Worm (Caenorhabditis elegans) whole organism, young adult: ENCODE measurements around the gene M110.7.

Experiments
- B0336.3 ChIP-seq: fragments of 200-800 bp; sonication (Bioruptor generic); IDR thresholded peaks from 2 replicates; pipeline ENCODE4 v1.3.6; 2022; ENCODE audit warnings: missing genetic modification characterization, missing compliant biosample characterization
- D2030.7 ChIP-seq: fragments of 200-800 bp; sonication (Bioruptor generic); IDR thresholded peaks from 2 replicates; pipeline ENCODE4 v1.3.6; 2022; ENCODE audit warnings: missing genetic modification reagents, missing genetic modification characterization, missing compliant biosample characterization
- F33H1.4 ChIP-seq: fragments of 200-800 bp; sonication (Bioruptor generic); IDR thresholded peaks from 2 replicates; pipeline ENCODE4 v1.3.6; 2022; ENCODE audit warnings: missing genetic modification reagents, missing genetic modification characterization, missing compliant biosample characterization
- F49E8.2 ChIP-seq: sonication (generic microtip); optimal IDR thresholded peaks from 3 replicates; lab custom pipeline; 2017; ENCODE audit warnings: missing genetic modification characterization, mild to moderate bottlenecking, missing compliant biosample characterization, antibody characterized with exemption, moderate library complexity; ENCODE audit not compliant: insufficient read depth
- F57A8.1 ChIP-seq: fragments of 200-800 bp; sonication (Bioruptor generic); optimal IDR thresholded peaks from 2 replicates; lab custom pipeline; 2018; ENCODE audit warnings: mild to moderate bottlenecking, missing genetic modification characterization, moderate library complexity, missing compliant biosample characterization
- Y53G8AR.9 ChIP-seq: fragments of 200-800 bp; sonication (Bioruptor generic); conservative IDR thresholded peaks from 2 replicates; pipeline ENCODE4 v1.3.6; 2022; ENCODE audit warnings: missing genetic modification reagents, missing genetic modification characterization, missing compliant biosample characterization
- Y67H2A.10 ChIP-seq: fragments of 200-800 bp; sonication (Bioruptor generic); conservative IDR thresholded peaks from 2 replicates; pipeline ENCODE4 v1.3.6; 2022; ENCODE audit warnings: missing genetic modification reagents, missing genetic modification characterization, missing compliant biosample characterization
- Y79H2A.3 ChIP-seq: fragments of 200-800 bp; sonication (Bioruptor generic); conservative IDR thresholded peaks from 2 replicates; pipeline ENCODE4 v1.3.6; 2022; ENCODE audit warnings: missing genetic modification reagents, missing genetic modification characterization, missing compliant biosample characterization
- ama-1 ChIP-seq, 3 experiments: fragments of 150-350 bp in 1 of 3; sonication (generic microtip) in 2 of 3; optimal IDR thresholded peaks; 2 replicates each; lab custom pipeline; 2014 to 2018; ENCODE audit warnings: missing biosample characterization in 2 of 3, missing genetic modification characterization in 2 of 3, missing genetic modification reagents in 2 of 3
- atf-7 ChIP-seq: sonication (generic microtip); optimal IDR thresholded peaks from 2 replicates; lab custom pipeline; 2017; ENCODE audit warnings: mild to moderate bottlenecking, missing genetic modification characterization, missing compliant biosample characterization
- athp-1 ChIP-seq: sonication (generic microtip); optimal IDR thresholded peaks from 2 replicates; lab custom pipeline; 2017; ENCODE audit warnings: mild to moderate bottlenecking, missing genetic modification characterization, missing compliant biosample characterization
- attf-3 ChIP-seq: fragments of 200-800 bp; sonication (Bioruptor generic); conservative IDR thresholded peaks from 2 replicates; pipeline ENCODE4 v1.3.6; 2022; ENCODE audit warnings: missing genetic modification reagents, missing genetic modification characterization, missing compliant biosample characterization
- bed-1 ChIP-seq: fragments of 200-800 bp; sonication (Bioruptor generic); IDR thresholded peaks from 2 replicates; pipeline ENCODE4 v1.3.6; 2022; ENCODE audit warnings: missing genetic modification reagents, missing genetic modification characterization, missing compliant biosample characterization
- ceh-40 ChIP-seq: fragments of 200-800 bp; sonication (Bioruptor generic); IDR thresholded peaks from 2 replicates; pipeline ENCODE4 v1.3.6; 2022; ENCODE audit warnings: missing genetic modification characterization, missing compliant biosample characterization
- egrh-3 ChIP-seq: fragments of 200-800 bp; sonication (Bioruptor generic); IDR thresholded peaks from 2 replicates; pipeline ENCODE4 v1.3.6; 2022; ENCODE audit warnings: missing genetic modification reagents, missing genetic modification characterization, missing compliant biosample characterization
- ekl-4 ChIP-seq: fragments of 200-800 bp; sonication (Bioruptor generic); IDR thresholded peaks from 2 replicates; pipeline ENCODE4 v1.3.6; 2022; ENCODE audit warnings: missing genetic modification reagents, missing genetic modification characterization, missing compliant biosample characterization
- him-1 ChIP-seq: sonication (generic microtip); optimal IDR thresholded peaks from 2 replicates; lab custom pipeline; 2016; ENCODE audit warnings: missing genotype, missing genetic modification reagents, missing genetic modification characterization, missing compliant biosample characterization
- hmg-1.2 ChIP-seq: fragments of 200-800 bp; sonication (Bioruptor generic); IDR thresholded peaks from 2 replicates; pipeline ENCODE4 v1.3.6; 2022; ENCODE audit warnings: missing genetic modification reagents, missing genetic modification characterization, missing compliant biosample characterization
- hrde-1 ChIP-seq: sonication (generic microtip); optimal IDR thresholded peaks from 2 replicates; lab custom pipeline; 2016; ENCODE audit warnings: missing genetic modification characterization, mild to moderate bottlenecking, missing compliant biosample characterization, moderate library complexity, missing genotype, missing genetic modification reagents, borderline replicate concordance
- hsf-1 ChIP-seq: fragments of 200-800 bp; sonication (Bioruptor generic); IDR thresholded peaks from 2 replicates; pipeline ENCODE4 v1.3.6; 2022; ENCODE audit warnings: missing genetic modification reagents, missing genetic modification characterization, missing compliant biosample characterization
- let-526 ChIP-seq: fragments of 200-800 bp; sonication (Bioruptor generic); IDR thresholded peaks from 2 replicates; pipeline ENCODE4 v1.3.6; 2022; ENCODE audit warnings: missing genetic modification reagents, missing genetic modification characterization, missing compliant biosample characterization
- lin-26 ChIP-seq: fragments of 200-800 bp; sonication (Bioruptor generic); IDR thresholded peaks from 2 replicates; pipeline ENCODE4 v1.3.6; 2022; ENCODE audit warnings: missing genetic modification reagents, missing genetic modification characterization, missing compliant biosample characterization
- lin-54 ChIP-seq: fragments of 200-800 bp; sonication (Bioruptor generic); optimal IDR thresholded peaks from 2 replicates; lab custom pipeline; 2018; ENCODE audit warnings: mild to moderate bottlenecking, missing genetic modification characterization, missing compliant biosample characterization
- lsy-27 ChIP-seq: sonication (generic microtip); optimal IDR thresholded peaks from 2 replicates; lab custom pipeline; 2017; ENCODE audit warnings: missing genetic modification characterization, mild to moderate bottlenecking, missing compliant biosample characterization, antibody characterized with exemption, missing genotype, borderline replicate concordance; ENCODE audit not compliant: insufficient read depth
- madf-10 ChIP-seq: sonication (generic microtip); optimal IDR thresholded peaks from 2 replicates; lab custom pipeline; 2016; ENCODE audit warnings: mild to moderate bottlenecking, missing genetic modification characterization, missing compliant biosample characterization
- madf-3 ChIP-seq: fragments of 200-800 bp; sonication (Bioruptor generic); IDR thresholded peaks from 2 replicates; pipeline ENCODE4 v1.3.6; 2022; ENCODE audit warnings: missing genetic modification reagents, missing genetic modification characterization, missing compliant biosample characterization
- madf-6 ChIP-seq: fragments of 200-800 bp; sonication (Bioruptor generic); IDR thresholded peaks from 2 replicates; pipeline ENCODE4 v1.3.6; 2022; ENCODE audit warnings: missing genetic modification reagents, missing genetic modification characterization, missing compliant biosample characterization
- mel-28 ChIP-seq: sonication (generic microtip); optimal IDR thresholded peaks from 2 replicates; lab custom pipeline; 2016; ENCODE audit warnings: borderline replicate concordance, mild to moderate bottlenecking, missing genetic modification characterization, missing compliant biosample characterization
- nhr-120 ChIP-seq: fragments of 200-800 bp; sonication (Bioruptor generic); IDR thresholded peaks from 2 replicates; pipeline ENCODE4 v1.3.6; 2022; ENCODE audit warnings: missing genetic modification characterization, missing compliant biosample characterization
- nhr-179 ChIP-seq: sonication (generic microtip); optimal IDR thresholded peaks from 2 replicates; lab custom pipeline; 2016; ENCODE audit warnings: mild to moderate bottlenecking, missing genetic modification characterization, missing compliant biosample characterization
- pbrm-1 ChIP-seq: fragments of 200-800 bp; sonication (Bioruptor generic); IDR thresholded peaks from 2 replicates; pipeline ENCODE4 v1.3.6; 2022; ENCODE audit warnings: missing genetic modification reagents, missing genetic modification characterization, missing compliant biosample characterization
- rcor-1 ChIP-seq: fragments of 200-800 bp; sonication (Bioruptor generic); IDR thresholded peaks from 2 replicates; pipeline ENCODE4 v1.3.6; 2022; ENCODE audit warnings: missing genetic modification reagents, missing genetic modification characterization, missing compliant biosample characterization
- rec-8 ChIP-seq, 2 experiments: sonication (generic microtip); optimal IDR thresholded peaks; 2 replicates each; lab custom pipeline; 2016; ENCODE audit warnings: mild to moderate bottlenecking in 2 of 2, missing genetic modification characterization in 2 of 2, missing genetic modification reagents in 2 of 2, missing genotype in 2 of 2, missing biosample characterization in 1 of 2, missing compliant biosample characterization in 1 of 2, moderate library complexity in 1 of 2
- sea-2 ChIP-seq: fragments of 200-800 bp; sonication (Bioruptor generic); IDR thresholded peaks from 2 replicates; pipeline ENCODE4 v1.3.6; 2022; ENCODE audit warnings: missing genetic modification characterization, missing compliant biosample characterization
- tlf-1 ChIP-seq: fragments of 200-800 bp; sonication (Bioruptor generic); optimal IDR thresholded peaks from 2 replicates; lab custom pipeline; 2018; ENCODE audit warnings: mild to moderate bottlenecking, missing genetic modification characterization, missing compliant biosample characterization
- unc-130 ChIP-seq: sonication (generic microtip); optimal IDR thresholded peaks from 2 replicates; lab custom pipeline; 2016; ENCODE audit warnings: missing genetic modification reagents, missing genetic modification characterization, missing compliant biosample characterization
- unc-62 ChIP-seq: fragments of 150-350 bp; optimal IDR thresholded peaks from 2 replicates; lab custom pipeline; 2014; ENCODE audit warnings: missing biosample characterization, missing genetic modification reagents, missing genetic modification characterization
- xnd-1 ChIP-seq: sonication (generic microtip); optimal IDR thresholded peaks from 2 replicates; lab custom pipeline; 2016; ENCODE audit warnings: missing genotype, missing genetic modification reagents, missing genetic modification characterization, missing compliant biosample characterization
- zim-3 ChIP-seq: sonication (generic microtip); optimal IDR thresholded peaks from 2 replicates; lab custom pipeline; 2017; ENCODE audit warnings: mild to moderate bottlenecking, missing genetic modification characterization, moderate library complexity, missing compliant biosample characterization
- ztf-22 ChIP-seq: fragments of 200-800 bp; sonication (Bioruptor generic); optimal IDR thresholded peaks from 2 replicates; lab custom pipeline; 2018; ENCODE audit warnings: mild to moderate bottlenecking, missing genetic modification characterization, moderate library complexity, missing compliant biosample characterization
- ztf-26 ChIP-seq: sonication (generic microtip); optimal IDR thresholded peaks from 2 replicates; lab custom pipeline; 2017; ENCODE audit warnings: missing genetic modification characterization, missing compliant biosample characterization
- ztf-6 ChIP-seq: fragments of 200-800 bp; sonication (Bioruptor generic); IDR thresholded peaks from 2 replicates; pipeline ENCODE4 v1.3.6; 2022; ENCODE audit warnings: missing genetic modification reagents, missing genetic modification characterization, missing compliant biosample characterization

The M110.7 gene

ce11 chrII:8273060-8273459 lies 40.5 kb downstream of the M110.7 start:
- no peak for TF ChIP-seq ztf-22 (GFP tag; lab: Kevin White, UChicago)
- TF ChIP-seq him-1 (tag; lab: Kevin White, UChicago), result peak; percentile 20
- no peak for TF ChIP-seq lin-26 (GFP tag; lab: Robert Waterston, UW)
- no peak for TF ChIP-seq F57A8.1 (GFP tag; lab: Kevin White, UChicago)
- TF ChIP-seq hsf-1 (GFP tag; lab: Robert Waterston, UW), result no peak; the same call in 1 of the 2 replicates
- peak; percentile 29 for TF ChIP-seq athp-1
- no peak for TF ChIP-seq unc-62 (GFP tag; lab: Kevin White, UChicago)
- no peak for TF ChIP-seq nhr-120 (GFP tag; lab: Robert Waterston, UW)
- no peak for TF ChIP-seq madf-3 (GFP tag; lab: Robert Waterston, UW)
- peak; percentile 20; the same call in 1 of the 2 replicates for TF ChIP-seq rcor-1
- no peak for TF ChIP-seq let-526 (GFP tag; lab: Robert Waterston, UW)
- no peak for TF ChIP-seq attf-3 (GFP tag; lab: Robert Waterston, UW)
- peak; percentile 13 for TF ChIP-seq lin-54 (GFP tag; lab: Kevin White, UChicago)
- peak; percentile 42 for TF ChIP-seq F33H1.4
- no peak for TF ChIP-seq Y67H2A.10 (GFP tag; lab: Robert Waterston, UW)
- peak; percentile 3 for TF ChIP-seq zim-3 (tag; lab: Kevin White, UChicago)
- TF ChIP-seq mel-28 (tag; lab: Kevin White, UChicago), result no peak
- TF ChIP-seq xnd-1 (tag; lab: Kevin White, UChicago), result peak; percentile 44
- TF ChIP-seq ztf-26 (tag; lab: Kevin White, UChicago), result no peak
- no peak for TF ChIP-seq egrh-3
- TF ChIP-seq madf-6, result peak; percentile 65
- TF ChIP-seq F49E8.2 (tag; lab: Kevin White, UChicago), result peak; percentile 64
- 0 out of 2 replicates have a peak, but pooled peaks have one; percentile 50 for TF ChIP-seq Y53G8AR.9
- TF ChIP-seq tlf-1 (GFP tag; lab: Kevin White, UChicago), result peak; percentile 47
- TF ChIP-seq hrde-1 (tag; lab: Kevin White, UChicago), result peak; percentile 29
- TF ChIP-seq Y79H2A.3 (GFP tag; lab: Robert Waterston, UW), result no peak
- no peak for TF ChIP-seq ceh-40 (GFP tag; lab: Robert Waterston, UW)
- no peak for TF ChIP-seq lsy-27 (tag; lab: Kevin White, UChicago)
- TF ChIP-seq sea-2 (GFP tag; lab: Robert Waterston, UW), result no peak
- no peak; the same call in 1 of the 2 replicates for TF ChIP-seq hmg-1.2 (GFP tag; lab: Robert Waterston, UW)
- TF ChIP-seq nhr-179, result no peak
- peak; percentile 64; the same call in 1 of the 2 replicates for TF ChIP-seq B0336.3 (GFP tag; lab: Robert Waterston, UW)
- peak; percentile 6 for TF ChIP-seq atf-7 (tag; lab: Kevin White, UChicago)
- peak; percentile 25 for TF ChIP-seq unc-130 (GFP tag; lab: Kevin White, UChicago)
- peak; percentile 65 for TF ChIP-seq ekl-4
- no peak for TF ChIP-seq pbrm-1 (GFP tag; lab: Robert Waterston, UW)
- TF ChIP-seq madf-10 (tag; lab: Kevin White, UChicago), result no peak
- no peak for TF ChIP-seq ztf-6
- TF ChIP-seq bed-1 (GFP tag; lab: Robert Waterston, UW), result no peak
- no peak for TF ChIP-seq ama-1 (optimal IDR thresholded peaks at IDR 0.05; lab: Kevin White, UChicago)
- TF ChIP-seq ama-1 (GFP tag; optimal IDR thresholded peaks at IDR 0.05; lab: Kevin White, UChicago), result peak in 1 of 2 experiments; percentile 2
- no peak for TF ChIP-seq rec-8 (tag; optimal IDR thresholded peaks at IDR 0.05; lab: Kevin White, UChicago)
- TF ChIP-seq D2030.7 (GFP tag; lab: Robert Waterston, UW), result no peak; the same call in 1 of the 2 replicates
